Worm (Caenorhabditis elegans) whole organism, L2 larva: ENCODE measurements around the gene smvt-1.

Experiments used
- C34F6.9 ChIP-seq: fragments of 150-350 bp; optimal IDR thresholded peaks from 2 replicates; lab custom pipeline; 2014; ENCODE audit warnings: missing biosample characterization, missing genetic modification characterization
- elt-1 ChIP-seq: fragments of 150-350 bp; optimal IDR thresholded peaks from 2 replicates; lab custom pipeline; 2014; ENCODE audit warnings: missing biosample characterization, missing genetic modification characterization
- elt-3 ChIP-seq: sonication (generic microtip); optimal IDR thresholded peaks from 2 replicates; lab custom pipeline; 2017; ENCODE audit warnings: missing biosample characterization, missing genetic modification characterization
- lin-39 ChIP-seq: fragments of 150-350 bp; optimal IDR thresholded peaks from 2 replicates; lab custom pipeline; 2014; ENCODE audit warnings: missing biosample characterization, missing genetic modification reagents, missing genetic modification characterization
- unc-62 ChIP-seq: fragments of 150-350 bp; optimal IDR thresholded peaks from 2 replicates; lab custom pipeline; 2014; ENCODE audit warnings: missing biosample characterization, missing genetic modification reagents, missing genetic modification characterization

DNA sequence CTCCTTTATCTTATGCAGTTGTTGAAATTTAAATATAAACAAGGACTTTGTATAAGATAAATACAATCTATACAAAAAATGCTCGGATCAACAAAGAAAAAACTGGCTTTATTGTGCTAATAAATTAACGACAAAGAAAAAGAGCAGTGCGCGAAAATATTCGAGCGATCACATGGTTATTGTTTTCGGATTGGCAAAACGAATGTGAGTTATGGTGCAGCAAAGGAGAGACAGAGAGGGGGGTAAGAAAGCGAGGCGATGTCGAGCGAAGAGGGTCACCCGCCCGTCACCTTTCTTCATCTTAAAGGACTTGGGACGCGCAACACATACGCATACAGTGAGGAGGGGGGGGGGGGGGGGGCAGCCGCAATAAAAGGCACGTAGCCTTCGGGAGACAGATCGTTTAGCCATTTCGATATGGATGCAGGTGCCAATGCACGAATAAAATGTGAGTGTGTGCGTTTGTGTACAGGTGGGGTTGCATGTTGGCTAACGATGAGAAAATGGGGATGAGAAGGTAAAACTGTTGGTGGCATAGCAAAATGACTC lies 34.4 kb upstream of the smvt-1 start:
- no peak for TF ChIP-seq elt-3 (tag; lab: Kevin White, UChicago)
- no peak for TF ChIP-seq C34F6.9 (tag; lab: Kevin White, UChicago)
- no peak for TF ChIP-seq unc-62 (GFP tag; lab: Kevin White, UChicago)
- no peak for TF ChIP-seq lin-39 (tag; lab: Kevin White, UChicago)
- TF ChIP-seq elt-1: no peak
